Worm (Caenorhabditis elegans): ENCODE results near the gene allo-1.
"Not testable (repeated sequence)": the region's sequence is repeated elsewhere in the genome, so short reads cannot be mapped to it uniquely, and the experiment has no call there.

DNA sequence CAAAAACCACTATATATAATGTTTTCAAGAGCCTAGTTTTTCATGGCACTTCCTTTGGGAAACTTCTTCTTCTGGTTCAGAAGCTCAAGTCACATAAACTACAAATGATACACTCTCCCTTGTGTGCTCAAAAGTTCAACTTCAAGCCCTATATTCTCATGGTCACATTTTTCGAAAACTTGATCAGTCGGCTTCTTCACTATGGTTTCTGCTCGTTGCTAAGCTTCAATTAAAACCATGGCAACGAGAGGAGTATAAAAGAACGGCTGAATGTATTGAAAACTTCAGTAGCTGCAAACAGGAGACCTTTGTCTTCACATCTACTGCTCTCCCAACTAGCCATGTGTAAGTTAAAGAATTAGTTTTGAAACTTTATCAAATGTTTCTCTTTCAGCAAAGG lies 9.6 kb downstream of the allo-1 start, which contains the start of gene R102.2:
- not testable (repeated sequence) for TF ChIP-seq blmp-1 (tag; optimal IDR thresholded peaks at IDR 0.05); ceh-43 (GFP tag; optimal IDR thresholded peaks at IDR 0.05); nhr-12 (tag; optimal IDR thresholded peaks at IDR 0.05); ces-1 (GFP tag; optimal IDR thresholded peaks at IDR 0.05); unc-120 (tag; optimal IDR thresholded peaks at IDR 0.05; ENCODE audit: poor library complexity, severe bottlenecking); nhr-237 (tag; optimal IDR thresholded peaks at IDR 0.05); lin-13 (tag; optimal IDR thresholded peaks at IDR 0.05); elt-3 (tag; optimal IDR thresholded peaks at IDR 0.05); pha-4 (tag; optimal IDR thresholded peaks at IDR 0.05); nhr-76 (tag; optimal IDR thresholded peaks at IDR 0.05); unc-62 (GFP tag; optimal IDR thresholded peaks at IDR 0.05)

Data from whole organism, mixed stage, embryonic.